Fruit fly (Drosophila melanogaster) whole organism, embryonic: ENCODE results near the gene CG6800.

Experiments
- BEAF-32 ChIP-seq: fragments of 200-800 bp; sonication (Bioruptor generic); optimal IDR thresholded peaks from 3 replicates; lab custom pipeline; 2017; ENCODE audit warnings: missing biosample characterization, missing genetic modification characterization, mild to moderate bottlenecking, moderate library complexity, missing genetic modification reagents
- C15 ChIP-seq: fragments of 200-800 bp; sonication (Bioruptor generic); IDR thresholded peaks from 3 replicates; pipeline ENCODE4 v1.3.6; 2022; ENCODE audit warnings: missing biosample characterization, missing genetic modification characterization
- CG10267 ChIP-seq: fragments of 200-800 bp; sonication (Bioruptor generic); optimal IDR thresholded peaks from 2 replicates; lab custom pipeline; 2018; ENCODE audit warnings: missing biosample characterization, mild to moderate bottlenecking, missing genetic modification characterization, moderate library complexity
- CG10979 ChIP-seq: fragments of 200-800 bp; sonication (Bioruptor generic); optimal IDR thresholded peaks from 2 replicates; lab custom pipeline; 2018; ENCODE audit warnings: missing biosample characterization, mild to moderate bottlenecking, missing genetic modification characterization, moderate library complexity
- CG11085 ChIP-seq: fragments of 200-800 bp; sonication (Bioruptor generic); IDR thresholded peaks from 2 replicates; pipeline ENCODE4 v1.3.6; 2022; ENCODE audit warnings: missing biosample characterization, missing genetic modification characterization
- CG11093 ChIP-seq: fragments of 200-800 bp; sonication (Bioruptor generic); IDR thresholded peaks from 3 replicates; pipeline ENCODE4 v1.3.6; 2022; ENCODE audit warnings: missing biosample characterization, missing genetic modification characterization
- CG11456 ChIP-seq: fragments of 200-800 bp; sonication (Bioruptor generic); IDR thresholded peaks from 3 replicates; pipeline ENCODE4 v1.3.6; 2022; ENCODE audit warnings: missing biosample characterization, missing genetic modification characterization
- CG11696 ChIP-seq: fragments of 200-800 bp; sonication (Bioruptor generic); IDR thresholded peaks from 2 replicates; pipeline ENCODE4 v1.3.6; 2022; ENCODE audit warnings: missing biosample characterization, missing genetic modification characterization
- CG12659 ChIP-seq: fragments of 200-800 bp; sonication (Bioruptor generic); optimal IDR thresholded peaks from 3 replicates; lab custom pipeline; 2017; ENCODE audit warnings: mild to moderate bottlenecking, missing biosample characterization, missing genetic modification reagents, missing genetic modification characterization
- CG13775 ChIP-seq: fragments of 200-800 bp; sonication (Bioruptor generic); optimal IDR thresholded peaks from 3 replicates; lab custom pipeline; 2017; ENCODE audit warnings: missing biosample characterization, mild to moderate bottlenecking, missing genetic modification characterization
- CG16813 ChIP-seq: fragments of 200-800 bp; sonication (Bioruptor generic); IDR thresholded peaks from 3 replicates; pipeline ENCODE4 v1.3.6; 2022; ENCODE audit warnings: missing biosample characterization, missing genetic modification characterization; ENCODE audit not compliant: partially characterized antibody
- CG17361 ChIP-seq: fragments of 200-800 bp; sonication (Bioruptor generic); IDR thresholded peaks from 3 replicates; pipeline ENCODE4 v1.3.6; 2022; ENCODE audit warnings: missing biosample characterization, missing genetic modification characterization
- CG17385 ChIP-seq: fragments of 200-800 bp; sonication (Bioruptor generic); optimal IDR thresholded peaks from 3 replicates; lab custom pipeline; 2018; ENCODE audit warnings: missing biosample characterization, mild to moderate bottlenecking, missing genetic modification characterization
- CG31441 ChIP-seq: fragments of 200-800 bp; sonication (Bioruptor generic); IDR thresholded peaks from 2 replicates; pipeline ENCODE4 v1.3.6; 2022; ENCODE audit warnings: missing biosample characterization, missing genetic modification characterization
- CG32532 ChIP-seq: fragments of 200-800 bp; sonication (Bioruptor generic); IDR thresholded peaks from 2 replicates; pipeline ENCODE4 v1.3.6; 2022; ENCODE audit warnings: missing biosample characterization, missing genetic modification characterization
- CG34422 ChIP-seq: fragments of 200-800 bp; sonication (Bioruptor generic); IDR thresholded peaks from 3 replicates; pipeline ENCODE4 v1.3.6; 2022; ENCODE audit warnings: missing biosample characterization, missing genetic modification characterization
- CG4707 ChIP-seq: fragments of 200-800 bp; sonication (Bioruptor generic); optimal IDR thresholded peaks from 2 replicates; lab custom pipeline; 2018; ENCODE audit warnings: missing biosample characterization, mild to moderate bottlenecking, missing genetic modification characterization, moderate library complexity
- CG6689 ChIP-seq: fragments of 200-800 bp; sonication (Bioruptor generic); IDR thresholded peaks from 2 replicates; pipeline ENCODE4 v1.3.6; 2022; ENCODE audit warnings: missing biosample characterization, missing genetic modification characterization
- CG8388 ChIP-seq: fragments of 200-800 bp; sonication (Bioruptor generic); optimal IDR thresholded peaks from 2 replicates; lab custom pipeline; 2019; ENCODE audit warnings: missing biosample characterization, mild to moderate bottlenecking, missing genetic modification characterization, moderate library complexity
- CG8478 ChIP-seq: fragments of >200 bp; optimal IDR thresholded peaks from 2 replicates; lab custom pipeline; 2018
- Doc2 ChIP-seq: fragments of 200-800 bp; sonication (Bioruptor generic); IDR thresholded peaks from 2 replicates; pipeline ENCODE4 v1.3.6; 2022; ENCODE audit warnings: missing biosample characterization, missing genetic modification characterization
- Drgx ChIP-seq: fragments of 200-800 bp; sonication (Bioruptor generic); IDR thresholded peaks from 2 replicates; pipeline ENCODE4 v1.3.6; 2022; ENCODE audit warnings: missing biosample characterization, missing genetic modification characterization
- HmgD ChIP-seq: fragments of 200-800 bp; sonication (Bioruptor generic); optimal IDR thresholded peaks from 3 replicates; lab custom pipeline; 2016; ENCODE audit warnings: missing biosample characterization, missing genetic modification characterization
- Hr3 ChIP-seq: fragments of 200-800 bp; sonication (Bioruptor generic); optimal IDR thresholded peaks from 3 replicates; lab custom pipeline; 2016; ENCODE audit warnings: missing biosample characterization, missing genetic modification characterization
- Med ChIP-seq: fragments of 200-800 bp; sonication (Bioruptor generic); peaks from one replicate; lab custom pipeline; 2016; ENCODE audit warnings: missing biosample characterization, missing genetic modification characterization, mild to moderate bottlenecking, inconsistent platforms, moderate library complexity
- Nf-YA ChIP-seq: fragments of 200-800 bp; sonication (Bioruptor generic); IDR thresholded peaks from 2 replicates; pipeline ENCODE4 v1.3.6; 2022; ENCODE audit warnings: missing biosample characterization, missing genetic modification characterization
- Oaz ChIP-seq: fragments of 200-800 bp; sonication (Bioruptor generic); IDR thresholded peaks from 2 replicates; pipeline ENCODE4 v1.3.6; 2022; ENCODE audit warnings: missing biosample characterization, missing genetic modification characterization
- Poxn ChIP-seq: fragments of 200-800 bp; sonication (Bioruptor generic); IDR thresholded peaks from 2 replicates; pipeline ENCODE4 v1.3.6; 2022; ENCODE audit warnings: missing biosample characterization, missing genetic modification characterization
- Sox100B ChIP-seq: fragments of 200-800 bp; sonication (Bioruptor generic); optimal IDR thresholded peaks from 3 replicates; lab custom pipeline; 2018; ENCODE audit warnings: missing biosample characterization, mild to moderate bottlenecking, missing genetic modification characterization
- Sox102F ChIP-seq: fragments of 200-800 bp; sonication (Bioruptor generic); optimal IDR thresholded peaks from 2 replicates; lab custom pipeline; 2018; ENCODE audit warnings: missing biosample characterization, mild to moderate bottlenecking, missing genetic modification characterization, moderate library complexity
- bbx ChIP-seq: fragments of 200-800 bp; sonication (Bioruptor generic); IDR thresholded peaks from 2 replicates; pipeline ENCODE4 v1.3.6; 2022; ENCODE audit warnings: missing biosample characterization, missing genetic modification characterization; ENCODE audit not compliant: partially characterized antibody
- bowl ChIP-seq: fragments of 200-800 bp; sonication (Bioruptor generic); IDR thresholded peaks from 2 replicates; pipeline ENCODE4 v1.3.6; 2022; ENCODE audit warnings: missing biosample characterization, missing genetic modification characterization
- cg ChIP-seq: fragments of 200-800 bp; sonication (Bioruptor generic); optimal IDR thresholded peaks from 3 replicates; lab custom pipeline; 2019; ENCODE audit warnings: missing biosample characterization, mild to moderate bottlenecking, missing genetic modification characterization, moderate library complexity
- chn ChIP-seq: fragments of 200-800 bp; sonication (Bioruptor generic); optimal IDR thresholded peaks from 2 replicates; lab custom pipeline; 2016; ENCODE audit warnings: missing biosample characterization, missing genetic modification characterization
- crp ChIP-seq, 2 experiments: fragments of 200-800 bp; sonication (Bioruptor generic); optimal IDR thresholded peaks; 2 replicates in 1 of 2; 3 replicates in 1 of 2; lab custom pipeline; 2017; ENCODE audit warnings: missing biosample characterization in 2 of 2, missing genetic modification characterization in 2 of 2, mild to moderate bottlenecking in 1 of 2, moderate library complexity in 1 of 2
- dmrt11E ChIP-seq: fragments of 200-800 bp; sonication (Bioruptor generic); optimal IDR thresholded peaks from 3 replicates; lab custom pipeline; 2018; ENCODE audit warnings: missing biosample characterization, mild to moderate bottlenecking, missing genetic modification characterization, moderate library complexity
- gem ChIP-seq: fragments of 200-800 bp; sonication (Bioruptor generic); optimal IDR thresholded peaks from 2 replicates; lab custom pipeline; 2019; ENCODE audit warnings: missing biosample characterization, mild to moderate bottlenecking, missing genetic modification characterization, moderate library complexity
- gsb ChIP-seq: fragments of 200-800 bp; sonication (Bioruptor generic); IDR thresholded peaks from 2 replicates; pipeline ENCODE4 v1.3.6; 2022; ENCODE audit warnings: missing biosample characterization, missing genetic modification characterization
- insv ChIP-seq, 2 experiments: fragments of 200-800 bp; sonication (Bioruptor generic); optimal IDR thresholded peaks; 3 replicates each; lab custom pipeline; 2016 to 2018; ENCODE audit warnings: missing biosample characterization in 2 of 2, missing genetic modification characterization in 2 of 2
- lab ChIP-seq: fragments of 200-800 bp; sonication (Bioruptor generic); optimal IDR thresholded peaks from 3 replicates; lab custom pipeline; 2017; ENCODE audit warnings: missing biosample characterization, missing genetic modification characterization, mild to moderate bottlenecking, moderate library complexity, missing genetic modification reagents
- lola ChIP-seq, 3 experiments: fragments of >200 bp in 2 of 3; fragments of 200-800 bp in 1 of 3; sonication (Bioruptor generic) in 1 of 3; optimal IDR thresholded peaks; 2 replicates each; lab custom pipeline; 2017 to 2019; ENCODE audit warnings: missing biosample characterization in 3 of 3, missing genetic modification characterization in 3 of 3, mild to moderate bottlenecking in 1 of 3, moderate library complexity in 1 of 3
- nom ChIP-seq: fragments of 200-800 bp; sonication (Bioruptor generic); optimal IDR thresholded peaks from 2 replicates; lab custom pipeline; 2017; ENCODE audit warnings: missing biosample characterization, missing genetic modification characterization, mild to moderate bottlenecking, moderate library complexity, missing genetic modification reagents
- sens ChIP-seq: fragments of 200-800 bp; sonication (Bioruptor generic); peaks from one replicate; lab custom pipeline; 2016; ENCODE audit warnings: missing biosample characterization, missing genetic modification characterization
- tin ChIP-seq: fragments of 200-800 bp; sonication (Bioruptor generic); optimal IDR thresholded peaks from 3 replicates; lab custom pipeline; 2016; ENCODE audit warnings: missing biosample characterization, missing genetic modification characterization
- toy ChIP-seq: fragments of 200-800 bp; sonication (Bioruptor generic); IDR thresholded peaks from 2 replicates; pipeline ENCODE4 v1.3.6; 2022; ENCODE audit warnings: missing biosample characterization, missing genetic modification characterization
- tup ChIP-seq: fragments of 200-800 bp; sonication (Bioruptor generic); optimal IDR thresholded peaks from 2 replicates; lab custom pipeline; 2016; ENCODE audit warnings: missing biosample characterization, mild to moderate bottlenecking, missing genetic modification characterization, moderate library complexity
- zen ChIP-seq: fragments of 200-800 bp; sonication (Bioruptor generic); optimal IDR thresholded peaks from 3 replicates; lab custom pipeline; 2018; ENCODE audit warnings: missing biosample characterization, mild to moderate bottlenecking, missing genetic modification characterization, moderate library complexity
- zf30C ChIP-seq: fragments of 200-800 bp; sonication (Bioruptor generic); optimal IDR thresholded peaks from 3 replicates; lab custom pipeline; 2018; ENCODE audit warnings: missing biosample characterization, mild to moderate bottlenecking, missing genetic modification characterization

CG6800 gene

DNA sequence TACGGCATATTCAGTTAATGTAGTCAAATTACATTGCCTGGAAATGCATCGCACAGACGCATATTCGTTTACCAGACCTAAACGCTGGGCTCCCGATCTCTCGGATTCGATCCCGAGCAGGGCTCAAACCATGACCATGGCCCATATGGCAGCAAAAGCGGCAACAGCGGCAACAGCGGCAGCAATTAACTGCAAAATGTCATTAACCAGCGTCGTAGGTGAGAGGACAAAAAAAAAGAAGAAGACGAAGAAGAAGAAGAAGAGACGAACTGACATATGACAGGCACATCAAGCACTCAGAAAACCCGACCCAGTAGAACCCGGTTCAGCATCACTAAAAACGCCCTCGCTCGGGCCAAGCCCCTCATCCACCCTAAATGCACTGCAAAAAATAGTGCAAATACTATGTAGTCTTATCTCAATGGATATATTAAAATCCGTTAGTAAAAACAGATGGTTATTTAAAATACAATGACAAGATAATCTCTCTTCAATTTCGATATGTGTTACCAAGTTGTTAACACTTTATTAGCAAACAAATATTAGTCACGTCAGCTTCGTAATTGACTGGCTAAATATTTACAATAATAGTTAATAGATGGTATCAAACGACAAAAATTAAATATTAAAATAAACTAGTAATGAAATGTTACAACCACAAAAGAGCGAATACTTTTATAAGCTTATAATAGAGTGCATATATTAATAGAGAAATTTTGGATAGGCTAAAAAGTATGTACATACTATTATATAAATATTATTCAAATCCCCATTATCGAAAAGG lies 50.0 kb downstream of the CG6800 start (continued):
- no peak for TF ChIP-seq bowl (GFP tag; lab: Robert Waterston, UW)
- TF ChIP-seq CG12659 (GFP tag; lab: Kevin White, UChicago), result no peak
- TF ChIP-seq tin, result no peak
- no peak for TF ChIP-seq insv (GFP tag; optimal IDR thresholded peaks at IDR 0.05; lab: Kevin White, UChicago)
- peak; percentile 24 for TF ChIP-seq Med
- TF ChIP-seq Oaz, result no peak
- no peak for TF ChIP-seq CG34422 (GFP tag; lab: Robert Waterston, UW)
- TF ChIP-seq Poxn (GFP tag; lab: Robert Waterston, UW), result no peak
- TF ChIP-seq toy (GFP tag; lab: Robert Waterston, UW), result 0 out of 2 replicates have a peak, but pooled peaks have one; percentile 17
- TF ChIP-seq Nf-YA (GFP tag; lab: Robert Waterston, UW), result no peak
- TF ChIP-seq lab (GFP tag; lab: Kevin White, UChicago), result no peak
- TF ChIP-seq CG31441 (GFP tag; lab: Robert Waterston, UW), result 0 out of 2 replicates have a peak, but pooled peaks have one; percentile 17
- TF ChIP-seq nom, result no peak
- TF ChIP-seq dmrt11E (tag; lab: Kevin White, UChicago), result peak; percentile 59
- no peak for TF ChIP-seq CG4707 (GFP tag; lab: Kevin White, UChicago)
- TF ChIP-seq CG10267 (tag; lab: Kevin White, UChicago), result peak; percentile 20
- no peak for TF ChIP-seq CG32532 (GFP tag; lab: Robert Waterston, UW)
- no peak for TF ChIP-seq CG11456
- peak; percentile 75 for TF ChIP-seq zen (tag; lab: Kevin White, UChicago)
- 0 out of 3 replicates have a peak, but pooled peaks have one; percentile 39 for TF ChIP-seq CG17361 (GFP tag; lab: Robert Waterston, UW)
- TF ChIP-seq crp (GFP tag; optimal IDR thresholded peaks at IDR 0.05; lab: Kevin White, UChicago), result no peak
- TF ChIP-seq tup (GFP tag; lab: Kevin White, UChicago), result no peak
- TF ChIP-seq lola (GFP tag; optimal IDR thresholded peaks at IDR 0.05; lab: Kevin White, UChicago), result peak in 1 of 3 experiments; percentile 56
- TF ChIP-seq BEAF-32 (GFP tag; lab: Kevin White, UChicago), result no peak
- TF ChIP-seq CG11085, result no peak
- peak; percentile 2 for TF ChIP-seq gem
- TF ChIP-seq cg (GFP tag; lab: Kevin White, UChicago), result no peak
- TF ChIP-seq bbx (GFP tag; lab: Robert Waterston, UW), result no peak
- no peak for TF ChIP-seq CG8388 (GFP tag; lab: Kevin White, UChicago)
- peak; percentile 50 for TF ChIP-seq CG17385 (GFP tag; lab: Kevin White, UChicago)
- no peak for TF ChIP-seq Doc2 (GFP tag; lab: Robert Waterston, UW)
- no peak for TF ChIP-seq C15 (GFP tag; lab: Robert Waterston, UW)
- TF ChIP-seq CG11696 (GFP tag; lab: Robert Waterston, UW), result no peak
- no peak for TF ChIP-seq CG8478 (lab: Kevin White, UChicago)
- TF ChIP-seq zf30C, result peak; percentile 27
- no peak for TF ChIP-seq chn (GFP tag; lab: Kevin White, UChicago)
- 0 out of 2 replicates have a peak, but pooled peaks have one; percentile 6 for TF ChIP-seq CG6689 (GFP tag; lab: Robert Waterston, UW)
- no peak for TF ChIP-seq Hr3 (GFP tag; lab: Kevin White, UChicago)
- TF ChIP-seq Sox102F (GFP tag; lab: Kevin White, UChicago), result no peak
- TF ChIP-seq sens (GFP tag; lab: Kevin White, UChicago), result peak; percentile 63
- TF ChIP-seq CG10979, result peak; percentile 22
- 0 out of 2 replicates have a peak, but pooled peaks have one; percentile 23 for TF ChIP-seq gsb (GFP tag; lab: Robert Waterston, UW)
- TF ChIP-seq HmgD, result no peak
- TF ChIP-seq CG11093 (GFP tag; lab: Robert Waterston, UW), result no peak
- no peak for TF ChIP-seq Drgx
- TF ChIP-seq Sox100B (GFP tag; lab: Kevin White, UChicago), result no peak
- no peak for TF ChIP-seq CG16813 (GFP tag; lab: Robert Waterston, UW)
- TF ChIP-seq CG13775 (GFP tag; lab: Kevin White, UChicago), result no peak
